Worm (Caenorhabditis elegans) whole organism, late embryonic: Measurements from ENCODE around the gene stdh-1.

Source experiments
- Y22D7AL.16 ChIP-seq: sonication (generic microtip); optimal IDR thresholded peaks from 2 replicates; lab custom pipeline; 2016; ENCODE audit warnings: missing genetic modification characterization, missing compliant biosample characterization
- ceh-18 ChIP-seq: sonication (generic microtip); optimal IDR thresholded peaks from 2 replicates; lab custom pipeline; 2016; ENCODE audit warnings: missing genetic modification characterization, missing compliant biosample characterization
- ceh-2 ChIP-seq: sonication (generic microtip); optimal IDR thresholded peaks from 2 replicates; lab custom pipeline; 2016; ENCODE audit warnings: missing genotype, missing genetic modification characterization, missing compliant biosample characterization
- ceh-34 ChIP-seq: sonication (generic microtip); optimal IDR thresholded peaks from 2 replicates; lab custom pipeline; 2016; ENCODE audit warnings: mild to moderate bottlenecking, missing genetic modification characterization, missing compliant biosample characterization
- fax-1 ChIP-seq: sonication (generic microtip); optimal IDR thresholded peaks from 2 replicates; lab custom pipeline; 2016; ENCODE audit warnings: missing genotype, missing genetic modification characterization, missing compliant biosample characterization
- nhr-11 ChIP-seq: fragments of 150-350 bp; optimal IDR thresholded peaks from 2 replicates; lab custom pipeline; 2014; ENCODE audit warnings: missing biosample characterization, missing genetic modification characterization
- npax-4 ChIP-seq: sonication (generic microtip); optimal IDR thresholded peaks from 2 replicates; lab custom pipeline; 2016; ENCODE audit warnings: missing genetic modification characterization, missing compliant biosample characterization
- pha-4 ChIP-seq: fragments of 150-350 bp; optimal IDR thresholded peaks from 2 replicates; lab custom pipeline; 2018; ENCODE audit warnings: missing biosample characterization, missing genetic modification reagents, missing genetic modification characterization
- tbx-7 ChIP-seq: sonication (generic microtip); optimal IDR thresholded peaks from 2 replicates; lab custom pipeline; 2016; ENCODE audit warnings: missing genotype, missing genetic modification characterization, missing compliant biosample characterization
- ttx-3 ChIP-seq: sonication (generic microtip); optimal IDR thresholded peaks from 2 replicates; lab custom pipeline; 2016; ENCODE audit warnings: missing genetic modification reagents, missing genetic modification characterization, missing compliant biosample characterization
- unc-55 ChIP-seq: sonication (generic microtip); optimal IDR thresholded peaks from 2 replicates; lab custom pipeline; 2017; ENCODE audit warnings: missing biosample characterization, missing genetic modification reagents, missing genetic modification characterization
- unc-86 ChIP-seq: sonication (generic microtip); optimal IDR thresholded peaks from 2 replicates; lab custom pipeline; 2016; ENCODE audit warnings: missing genetic modification characterization, missing compliant biosample characterization

ce11 chrV:13916196-13916595 lies 9.9 kb downstream of the stdh-1 start, which contains the start of gene str-252:
- TF ChIP-seq Y22D7AL.16 (tag; lab: Kevin White, UChicago) (no peak), ceh-18 (tag; lab: Kevin White, UChicago) (no peak), pha-4 (no peak), ttx-3 (no peak), fax-1 (tag; lab: Kevin White, UChicago) (no peak), nhr-11 (tag; lab: Kevin White, UChicago) (no peak), tbx-7 (tag; lab: Kevin White, UChicago) (no peak), npax-4 (tag; lab: Kevin White, UChicago) (no peak), ceh-2 (tag; lab: Kevin White, UChicago) (no peak), unc-55 (GFP tag; lab: Kevin White, UChicago) (no peak), ceh-34 (tag; lab: Kevin White, UChicago) (no peak), unc-86 (tag; lab: Kevin White, UChicago) (no peak)
